Fruit fly (Drosophila melanogaster) Kc167 (cell line): ENCODE results near the gene Schip1.

Source experiments
- Myc ChIP-seq: fragments of >200 bp; optimal IDR thresholded peaks from 2 replicates; lab custom pipeline; 2017; ENCODE audit warnings: missing external identifiers
- Sin3A ChIP-seq: fragments of >200 bp; optimal IDR thresholded peaks from 2 replicates; lab custom pipeline; 2018; ENCODE audit warnings: missing external identifiers
- h ChIP-seq: fragments of >200 bp; optimal IDR thresholded peaks from 3 replicates; lab custom pipeline; 2018; ENCODE audit warnings: missing external identifiers
- insv ChIP-seq: fragments of >200 bp; optimal IDR thresholded peaks from 3 replicates; lab custom pipeline; 2018; ENCODE audit warnings: missing external identifiers
- psq ChIP-seq: fragments of >200 bp; optimal IDR thresholded peaks from 2 replicates; lab custom pipeline; 2017; ENCODE audit warnings: missing external identifiers
- ttk ChIP-seq: sonication (Bioruptor generic); optimal IDR thresholded peaks from 2 replicates; lab custom pipeline; 2017; ENCODE audit warnings: missing external identifiers

The Schip1 gene

dm6 chr2L:10303786-10304185 is 27.1 kb downstream of the Schip1 start, which contains the start of gene nmd:
TSS of gene nmd (minus strand) at chr2L:10303947.
- no peak for TF ChIP-seq psq (lab: Kevin White, UChicago)
- TF ChIP-seq Myc (lab: Kevin White, UChicago), result no peak
- no peak for TF ChIP-seq insv (lab: Kevin White, UChicago)
- no peak for TF ChIP-seq Sin3A (lab: Kevin White, UChicago)
- no peak for TF ChIP-seq ttk (lab: Kevin White, UChicago)
- no peak for TF ChIP-seq h (lab: Kevin White, UChicago)

dm6 chr2L:10301918-10302317 is 29.0 kb downstream of the Schip1 start, which contains the start of gene CG13138:
TSS of gene CG13138 (minus strand) at chr2L:10302018.
- TF ChIP-seq ttk (lab: Kevin White, UChicago), result no peak
- TF ChIP-seq h (lab: Kevin White, UChicago), result no peak
- no peak for TF ChIP-seq psq (lab: Kevin White, UChicago)
- TF ChIP-seq Myc (lab: Kevin White, UChicago), result no peak
- TF ChIP-seq Sin3A (lab: Kevin White, UChicago), result no peak
- no peak for TF ChIP-seq insv (lab: Kevin White, UChicago)

- TF ChIP-seq psq (lab: Kevin White, UChicago) (no peak), Sin3A (lab: Kevin White, UChicago) (no peak), ttk (lab: Kevin White, UChicago) (no peak), h (lab: Kevin White, UChicago) (no peak), Myc (lab: Kevin White, UChicago) (no peak), insv (lab: Kevin White, UChicago) (no peak)
Observed at dm6 chr2L:10299810-10300147, 31.1 kb downstream of the Schip1 start, which contains the start of gene CYLD. TSS of gene CYLD (minus strand) at chr2L:10299847.

- TF ChIP-seq ttk (lab: Kevin White, UChicago) (no peak), h (lab: Kevin White, UChicago) (no peak), insv (lab: Kevin White, UChicago) (no peak), Myc (lab: Kevin White, UChicago) (no peak), Sin3A (lab: Kevin White, UChicago) (no peak), psq (lab: Kevin White, UChicago) (no peak)
Observed at dm6 chr2L:10299077-10299809, 31.7 kb downstream of the Schip1 start.

- no peak for TF ChIP-seq psq (lab: Kevin White, UChicago)
- no peak for TF ChIP-seq h (lab: Kevin White, UChicago)
- TF ChIP-seq Sin3A (lab: Kevin White, UChicago), result no peak
- TF ChIP-seq Myc (lab: Kevin White, UChicago), result no peak
- TF ChIP-seq ttk (lab: Kevin White, UChicago), result no peak
- no peak for TF ChIP-seq insv (lab: Kevin White, UChicago)
Observed at dm6 chr2L:10298306-10298705, 32.6 kb downstream of the Schip1 start.

dm6 chr2L:10294798-10295669 is 35.9 kb downstream of the Schip1 start, which contains the start of gene Hand:
TSS of gene Hand (minus strand) at chr2L:10295385.
- no peak for TF ChIP-seq ttk (lab: Kevin White, UChicago)
- TF ChIP-seq Sin3A (lab: Kevin White, UChicago), result no peak
- TF ChIP-seq h (lab: Kevin White, UChicago), result no peak
- TF ChIP-seq psq (lab: Kevin White, UChicago), result no peak

- TF ChIP-seq h (lab: Kevin White, UChicago), result no peak
- TF ChIP-seq ttk (lab: Kevin White, UChicago), result no peak
- TF ChIP-seq Myc (lab: Kevin White, UChicago), result no peak
- TF ChIP-seq insv (lab: Kevin White, UChicago), result no peak
- TF ChIP-seq psq (lab: Kevin White, UChicago), result no peak
- no peak for TF ChIP-seq Sin3A (lab: Kevin White, UChicago)
Observed at dm6 chr2L:10292066-10292560, 38.8 kb downstream of the Schip1 start, which contains the start of gene Ufd4. TSS of gene Ufd4 (minus strand) at chr2L:10292365.

dm6 chr2L:10291276-10291675 is 39.6 kb downstream of the Schip1 start:
- TF ChIP-seq Sin3A (lab: Kevin White, UChicago), result no peak

dm6 chr2L:10280772-10281171 is 50.1 kb downstream of the Schip1 start, which contains the start of gene CG34043:
TSS of gene CG34043 (minus strand) at chr2L:10280872.
- TF ChIP-seq ttk (lab: Kevin White, UChicago) (no peak), h (lab: Kevin White, UChicago) (no peak), Myc (lab: Kevin White, UChicago) (no peak), insv (lab: Kevin White, UChicago) (no peak), psq (lab: Kevin White, UChicago) (no peak), Sin3A (lab: Kevin White, UChicago) (no peak)

- no peak for TF ChIP-seq Sin3A (lab: Kevin White, UChicago)
- no peak for TF ChIP-seq insv (lab: Kevin White, UChicago)
- TF ChIP-seq psq (lab: Kevin White, UChicago), result no peak
- no peak for TF ChIP-seq h (lab: Kevin White, UChicago)
- no peak for TF ChIP-seq Myc (lab: Kevin White, UChicago)
- TF ChIP-seq ttk (lab: Kevin White, UChicago), result no peak
Observed at dm6 chr2L:10278658-10279057, 52.3 kb downstream of the Schip1 start, which contains the start of gene Utx. TSS of gene Utx (minus strand) at chr2L:10278811.
